Fruit fly (Drosophila melanogaster): ENCODE measurements around the gene Miro.
A peak's percentile ranks its signal among the peaks of the same experiment; 100 is the strongest.

The Miro gene

dm6 chr3R:24051459-24052165 is 13.0 kb upstream of the Miro start (continued):
- TF ChIP-seq mam (GFP tag; optimal IDR thresholded peaks at IDR 0.05), result no peak
- TF ChIP-seq Sry-δ (GFP tag; optimal IDR thresholded peaks at IDR 0.05), result no peak
- no peak for TF ChIP-seq slp2 (GFP tag; optimal IDR thresholded peaks at IDR 0.05)
- TF ChIP-seq fd64A (GFP tag; optimal IDR thresholded peaks at IDR 0.05), result no peak
- TF ChIP-seq corto (GFP tag; optimal IDR thresholded peaks at IDR 0.05), result no peak
- peak; percentile 56; the same call in 1 of the 3 replicates for TF ChIP-seq CG11456 (GFP tag; IDR thresholded peaks at IDR 0.05)
- no peak for TF ChIP-seq hbn (GFP tag; IDR thresholded peaks at IDR 0.05; ENCODE audit: partially characterized antibody)
- TF ChIP-seq CG31388 (GFP tag; optimal IDR thresholded peaks at IDR 0.05), result no peak
- TF ChIP-seq CG33557 (GFP tag; optimal IDR thresholded peaks at IDR 0.05), result no peak
- no peak for TF ChIP-seq Opbp (GFP tag; IDR thresholded peaks at IDR 0.05; ENCODE audit: partially characterized antibody)
- TF ChIP-seq ERR (GFP tag; optimal IDR thresholded peaks at IDR 0.05), result peak; percentile 40
- TF ChIP-seq CG5953 (GFP tag; IDR thresholded peaks at IDR 0.05), result no peak
- no peak for TF ChIP-seq tx (GFP tag; optimal IDR thresholded peaks at IDR 0.05)
- TF ChIP-seq hkb (optimal IDR thresholded peaks at IDR 0.05), result no peak
- no peak for TF ChIP-seq hkb (GFP tag; IDR thresholded peaks at IDR 0.05)
- TF ChIP-seq MTF-1 (GFP tag; optimal IDR thresholded peaks at IDR 0.05; ENCODE audit: borderline replicate concordance), result no peak
- no peak for TF ChIP-seq Oaz (GFP tag; IDR thresholded peaks at IDR 0.05)
- TF ChIP-seq Adf1 (GFP tag; IDR thresholded peaks at IDR 0.05), result no peak; the same call in 1 of the 2 replicates
- no peak for TF ChIP-seq dm (GFP tag; optimal IDR thresholded peaks at IDR 0.05)
- TF ChIP-seq CG13894 (tag; optimal IDR thresholded peaks at IDR 0.05), result peak; percentile 42
- TF ChIP-seq CG42726 (GFP tag; IDR thresholded peaks at IDR 0.05; ENCODE audit: partially characterized antibody), result peak; percentile 38; the same call in 1 of the 2 replicates
- TF ChIP-seq ash1 (GFP tag; optimal IDR thresholded peaks at IDR 0.05), result no peak
- TF ChIP-seq Antp (GFP tag; optimal IDR thresholded peaks at IDR 0.05), result no peak
- peak; percentile 79 for TF ChIP-seq NFAT (GFP tag; IDR thresholded peaks at IDR 0.05)
- TF ChIP-seq CG13296 (GFP tag; optimal IDR thresholded peaks at IDR 0.05), result peak; percentile 3
- no peak for TF ChIP-seq CG11247 (GFP tag; IDR thresholded peaks at IDR 0.05)
- no peak for TF ChIP-seq shn (GFP tag; optimal IDR thresholded peaks at IDR 0.05)
- no peak for TF ChIP-seq CG10366 (GFP tag; IDR thresholded peaks at IDR 0.05)
- peak; percentile 52 for TF ChIP-seq exex (tag; optimal IDR thresholded peaks at IDR 0.05)
- no peak for TF ChIP-seq tna (GFP tag; IDR thresholded peaks at IDR 0.05; ENCODE audit: partially characterized antibody)
- TF ChIP-seq fd3F (GFP tag; optimal IDR thresholded peaks at IDR 0.05), result no peak
- peak; percentile 18; the same call in 1 of the 3 replicates for TF ChIP-seq ci (GFP tag; IDR thresholded peaks at IDR 0.05)
- TF ChIP-seq CG31365 (tag; optimal IDR thresholded peaks at IDR 0.05), result no peak
- no peak for TF ChIP-seq PHDP (tag; optimal IDR thresholded peaks at IDR 0.05)
- TF ChIP-seq Doc2 (GFP tag; IDR thresholded peaks at IDR 0.05), result no peak
- TF ChIP-seq CG8290 (GFP tag; optimal IDR thresholded peaks at IDR 0.05), result no peak
- peak in 1 of 2 experiments; percentile 50 for TF ChIP-seq CG8290 (tag; optimal IDR thresholded peaks at IDR 0.05)
- peak; percentile 10 for TF ChIP-seq CG3281 (GFP tag; optimal IDR thresholded peaks at IDR 0.05)
- TF ChIP-seq Nf-YB (GFP tag; optimal IDR thresholded peaks at IDR 0.05), result no peak
- TF ChIP-seq crp (GFP tag; optimal IDR thresholded peaks at IDR 0.05), result peak in 1 of 2 experiments; percentile 26
- TF ChIP-seq ftz-f1 (GFP tag; optimal IDR thresholded peaks at IDR 0.05), result peak; percentile 13
- no peak for TF ChIP-seq HLH4C (GFP tag; IDR thresholded peaks at IDR 0.05; ENCODE audit: partially characterized antibody)
- TF ChIP-seq sug (tag; optimal IDR thresholded peaks at IDR 0.05), result peak; percentile 39
- TF ChIP-seq Jarid2 (GFP tag; optimal IDR thresholded peaks at IDR 0.05), result peak; percentile 46
- TF ChIP-seq pan (optimal IDR thresholded peaks at IDR 0.05), result no peak
- TF ChIP-seq pan (GFP tag; optimal IDR thresholded peaks at IDR 0.05 in 1 of 2, IDR thresholded peaks at IDR 0.05 in 1 of 2), result peak in 1 of 2 experiments; percentile 41
- peak; percentile 10 for TF ChIP-seq CG10431 (GFP tag; optimal IDR thresholded peaks at IDR 0.05)
- peak; percentile 33; the same call in 1 of the 2 replicates for TF ChIP-seq lmd (GFP tag; IDR thresholded peaks at IDR 0.05)
- TF ChIP-seq Ada2b (GFP tag; IDR thresholded peaks at IDR 0.05), result no peak
- peak; percentile 26 for TF ChIP-seq CG17829 (tag; optimal IDR thresholded peaks at IDR 0.05)

All from whole organism, embryonic.